Worm (Caenorhabditis elegans) whole organism, L3 larva: Measurements from ENCODE around the gene clec-227.

Experiments
- R02D3.7 ChIP-seq: fragments of 150-350 bp; optimal IDR thresholded peaks from 2 replicates; lab custom pipeline; 2014; ENCODE audit warnings: missing biosample characterization, missing genetic modification characterization
- aly-2 ChIP-seq: fragments of 150-350 bp; optimal IDR thresholded peaks from 2 replicates; lab custom pipeline; 2014; ENCODE audit warnings: missing biosample characterization, missing genetic modification characterization
- ama-1 ChIP-seq: fragments of 150-350 bp; optimal IDR thresholded peaks from 2 replicates; lab custom pipeline; 2018
- ceh-16 ChIP-seq: sonication (generic microtip); optimal IDR thresholded peaks from 2 replicates; lab custom pipeline; 2017; ENCODE audit warnings: missing biosample characterization, missing genetic modification characterization
- ceh-28 ChIP-seq: fragments of 150-350 bp; optimal IDR thresholded peaks from 2 replicates; lab custom pipeline; 2014; ENCODE audit warnings: missing biosample characterization, missing genetic modification reagents, missing genetic modification characterization
- ceh-82 ChIP-seq: fragments of 150-350 bp; optimal IDR thresholded peaks from 2 replicates; lab custom pipeline; 2014; ENCODE audit warnings: missing biosample characterization, missing genetic modification characterization
- ceh-9 ChIP-seq: sonication (generic microtip); optimal IDR thresholded peaks from 2 replicates; lab custom pipeline; 2018; ENCODE audit warnings: missing biosample characterization, missing genetic modification characterization
- daf-12 ChIP-seq: fragments of 150-350 bp; optimal IDR thresholded peaks from 2 replicates; lab custom pipeline; 2014; ENCODE audit warnings: missing biosample characterization, missing genetic modification reagents, missing genetic modification characterization
- egl-5 ChIP-seq: fragments of 150-350 bp; optimal IDR thresholded peaks from 2 replicates; lab custom pipeline; 2017; ENCODE audit warnings: missing biosample characterization, missing genetic modification reagents, missing genetic modification characterization, inconsistent platforms
- elt-1 ChIP-seq: fragments of 150-350 bp; optimal IDR thresholded peaks from 2 replicates; lab custom pipeline; 2014; ENCODE audit warnings: missing biosample characterization, missing genetic modification characterization
- elt-2 ChIP-seq: sonication (generic microtip); optimal IDR thresholded peaks from 2 replicates; lab custom pipeline; 2016; ENCODE audit warnings: missing genetic modification reagents, mild to moderate bottlenecking, missing genetic modification characterization, missing compliant biosample characterization
- elt-3 ChIP-seq, 3 experiments: fragments of 150-350 bp in 1 of 3; sonication (generic microtip) in 2 of 3; optimal IDR thresholded peaks; 2 replicates in 2 of 3; 4 replicates in 1 of 3; lab custom pipeline; 2014 to 2017; ENCODE audit warnings: missing biosample characterization in 3 of 3, missing genetic modification characterization in 3 of 3
- eor-1 ChIP-seq, 2 experiments: fragments of 150-350 bp; optimal IDR thresholded peaks; 2 replicates each; lab custom pipeline; 2014 to 2018; ENCODE audit warnings: missing biosample characterization in 2 of 2, missing genetic modification characterization in 2 of 2
- fkh-10 ChIP-seq: sonication (generic microtip); optimal IDR thresholded peaks from 2 replicates; lab custom pipeline; 2017; ENCODE audit warnings: missing biosample characterization, missing genetic modification reagents, missing genetic modification characterization
- fkh-2 ChIP-seq: fragments of 150-350 bp; optimal IDR thresholded peaks from 2 replicates; lab custom pipeline; 2014; ENCODE audit warnings: missing biosample characterization, missing genetic modification reagents, missing genetic modification characterization
- fos-1 ChIP-seq: fragments of 150-350 bp; optimal IDR thresholded peaks from 2 replicates; lab custom pipeline; 2014; ENCODE audit warnings: missing biosample characterization, missing genetic modification characterization
- hmg-11 ChIP-seq: sonication (generic microtip); optimal IDR thresholded peaks from 2 replicates; lab custom pipeline; 2016; ENCODE audit warnings: missing genetic modification characterization, missing compliant biosample characterization
- jun-1 ChIP-seq: fragments of 150-350 bp; optimal IDR thresholded peaks from 2 replicates; lab custom pipeline; 2014; ENCODE audit warnings: missing biosample characterization, missing genetic modification reagents, missing genetic modification characterization
- lin-15B ChIP-seq: fragments of 150-350 bp; optimal IDR thresholded peaks from 2 replicates; lab custom pipeline; 2014; ENCODE audit warnings: missing biosample characterization, missing genetic modification characterization
- lin-39 ChIP-seq: fragments of 150-350 bp; optimal IDR thresholded peaks from 2 replicates; lab custom pipeline; 2018; ENCODE audit warnings: missing biosample characterization, missing genetic modification reagents, missing genetic modification characterization
- lsy-12 ChIP-seq: sonication (generic microtip); optimal IDR thresholded peaks from 2 replicates; lab custom pipeline; 2016; ENCODE audit warnings: mild to moderate bottlenecking, missing genetic modification characterization, missing compliant biosample characterization
- mdl-1 ChIP-seq: fragments of 150-350 bp; optimal IDR thresholded peaks from 2 replicates; lab custom pipeline; 2014; ENCODE audit warnings: missing biosample characterization, missing genetic modification characterization
- mml-1 ChIP-seq: fragments of 150-350 bp; sonication (generic microtip); optimal IDR thresholded peaks from 3 replicates; lab custom pipeline; 2014; ENCODE audit warnings: missing biosample characterization, missing genetic modification characterization
- nfya-1 ChIP-seq: sonication (generic microtip); optimal IDR thresholded peaks from 2 replicates; lab custom pipeline; 2017; ENCODE audit warnings: missing genetic modification characterization, mild to moderate bottlenecking, missing compliant biosample characterization, antibody characterized with exemption, moderate library complexity; ENCODE audit not compliant: insufficient read depth
- nhr-11 ChIP-seq: fragments of 150-350 bp; optimal IDR thresholded peaks from 2 replicates; lab custom pipeline; 2014; ENCODE audit warnings: missing biosample characterization, missing genetic modification characterization
- nhr-12 ChIP-seq: fragments of 150-350 bp; optimal IDR thresholded peaks from 2 replicates; lab custom pipeline; 2014; ENCODE audit warnings: missing biosample characterization, missing genetic modification characterization
- nhr-23 ChIP-seq: fragments of 150-350 bp; optimal IDR thresholded peaks from 2 replicates; lab custom pipeline; 2014; ENCODE audit warnings: missing biosample characterization, missing genetic modification reagents, missing genetic modification characterization
- nhr-25 ChIP-seq: sonication (generic microtip); optimal IDR thresholded peaks from 2 replicates; lab custom pipeline; 2017; ENCODE audit warnings: missing biosample characterization, missing genetic modification characterization
- nhr-28 ChIP-seq: fragments of 150-350 bp; optimal IDR thresholded peaks from 2 replicates; lab custom pipeline; 2014; ENCODE audit warnings: missing biosample characterization, missing genetic modification characterization
- nhr-43 ChIP-seq: sonication (generic microtip); optimal IDR thresholded peaks from 2 replicates; lab custom pipeline; 2016; ENCODE audit warnings: mild to moderate bottlenecking, missing genetic modification characterization, missing compliant biosample characterization; ENCODE audit not compliant: poor library complexity, severe bottlenecking
- nhr-67 ChIP-seq: fragments of 150-350 bp; optimal IDR thresholded peaks from 2 replicates; lab custom pipeline; 2014; ENCODE audit warnings: missing biosample characterization, missing genetic modification characterization
- nhr-76 ChIP-seq: fragments of 150-350 bp; sonication (generic microtip); optimal IDR thresholded peaks from 5 replicates; lab custom pipeline; 2014; ENCODE audit warnings: missing biosample characterization, missing genetic modification characterization
- nhr-77 ChIP-seq: fragments of 150-350 bp; optimal IDR thresholded peaks from 2 replicates; lab custom pipeline; 2014; ENCODE audit warnings: missing biosample characterization, missing genetic modification characterization
- pqm-1 ChIP-seq: fragments of 150-350 bp; optimal IDR thresholded peaks from 2 replicates; lab custom pipeline; 2017; ENCODE audit warnings: missing biosample characterization, missing genetic modification characterization, inconsistent platforms
- sea-2 ChIP-seq: fragments of 150-350 bp; sonication (generic microtip); optimal IDR thresholded peaks from 4 replicates; lab custom pipeline; 2014; ENCODE audit warnings: missing biosample characterization, missing genetic modification reagents, missing genetic modification characterization
- skn-1 ChIP-seq: fragments of 150-350 bp; optimal IDR thresholded peaks from 2 replicates; lab custom pipeline; 2014; ENCODE audit warnings: missing biosample characterization, missing genetic modification characterization
- snpc-4 ChIP-seq: fragments of 150-350 bp; optimal IDR thresholded peaks from 2 replicates; lab custom pipeline; 2014; ENCODE audit warnings: missing biosample characterization, missing genetic modification characterization
- tbx-2 ChIP-seq: sonication (generic microtip); optimal IDR thresholded peaks from 2 replicates; lab custom pipeline; 2016; ENCODE audit warnings: mild to moderate bottlenecking, missing genetic modification characterization, missing compliant biosample characterization
- unc-39 ChIP-seq: sonication (generic microtip); optimal IDR thresholded peaks from 4 replicates; lab custom pipeline; 2017; ENCODE audit warnings: missing biosample characterization, missing genetic modification characterization
- zag-1 ChIP-seq: fragments of 150-350 bp; optimal IDR thresholded peaks from 2 replicates; lab custom pipeline; 2014; ENCODE audit warnings: missing biosample characterization, missing genetic modification characterization
- ztf-11 ChIP-seq: fragments of 150-350 bp; optimal IDR thresholded peaks from 2 replicates; lab custom pipeline; 2014; ENCODE audit warnings: missing biosample characterization, missing genetic modification characterization
- ztf-4 ChIP-seq: fragments of 150-350 bp; optimal IDR thresholded peaks from 2 replicates; lab custom pipeline; 2014; ENCODE audit warnings: missing biosample characterization, missing genetic modification characterization

Gene clec-227

ce11 chrV:14506713-14507675, 34.7 kb downstream of the clec-227 start:
- TF ChIP-seq nhr-25 (tag; lab: Kevin White, UChicago) (peak; percentile 70), zag-1 (no peak), fkh-10 (GFP tag; lab: Kevin White, UChicago) (no peak), pqm-1 (no peak), snpc-4 (tag; lab: Kevin White, UChicago) (no peak), lsy-12 (tag; lab: Kevin White, UChicago) (no peak), mml-1 (tag; lab: Kevin White, UChicago) (no peak), jun-1 (tag; lab: Kevin White, UChicago) (no peak), nhr-23 (tag; lab: Kevin White, UChicago) (peak; percentile 91), elt-3 (tag; optimal IDR thresholded peaks at IDR 0.05; lab: Kevin White, UChicago) (peak in 1 of 3 experiments; percentile 15), fkh-2 (no peak), ceh-16 (no peak), nfya-1 (peak; percentile 1), elt-1 (peak; percentile 100), nhr-67 (tag; lab: Kevin White, UChicago) (no peak), elt-2 (no peak), ama-1 (lab: Kevin White, UChicago) (no peak), skn-1 (no peak), ztf-4 (tag; lab: Kevin White, UChicago) (no peak), nhr-77 (no peak), unc-39 (no peak), egl-5 (peak; percentile 59), mdl-1 (no peak), daf-12 (tag; lab: Kevin White, UChicago) (no peak), nhr-28 (tag; lab: Kevin White, UChicago) (no peak), tbx-2 (tag; lab: Kevin White, UChicago) (no peak), nhr-11 (tag; lab: Kevin White, UChicago) (no peak)
- TF ChIP-seq, all 47 proteins: peak for 6

ce11 chrV:14508005-14508521, 35.7 kb downstream of the clec-227 start, which contains the start of gene R02D5.1:
R02D5.1 (plus strand) TSS chrV:14508249.
- TF ChIP-seq pqm-1 (no peak), sea-2 (GFP tag; lab: Kevin White, UChicago) (no peak), jun-1 (tag; lab: Kevin White, UChicago) (no peak), nhr-28 (tag; lab: Kevin White, UChicago) (no peak)

- TF ChIP-seq skn-1 (no peak), mml-1 (tag; lab: Kevin White, UChicago) (no peak), nhr-77 (no peak)
Measured at ce11 chrV:14508556-14508955, 36.2 kb downstream of the clec-227 start.

- TF ChIP-seq lin-39 (tag; lab: Kevin White, UChicago): peak; percentile 67
- TF ChIP-seq sea-2 (GFP tag; lab: Kevin White, UChicago): no peak
- no peak for TF ChIP-seq lsy-12 (tag; lab: Kevin White, UChicago)
- no peak for TF ChIP-seq lin-15B (tag; lab: Kevin White, UChicago)
- TF ChIP-seq nfya-1: no peak
- TF ChIP-seq hmg-11 (tag; lab: Kevin White, UChicago): no peak
- TF ChIP-seq ztf-11 (tag; lab: Kevin White, UChicago): no peak
- no peak for TF ChIP-seq nhr-11 (tag; lab: Kevin White, UChicago)
- no peak for TF ChIP-seq fos-1 (tag; lab: Kevin White, UChicago)
- no peak for TF ChIP-seq elt-3 (tag; optimal IDR thresholded peaks at IDR 0.05; lab: Kevin White, UChicago)
- no peak for TF ChIP-seq mml-1 (tag; lab: Kevin White, UChicago)
- TF ChIP-seq nhr-43 (tag; lab: Kevin White, UChicago): peak; percentile 50
- no peak for TF ChIP-seq nhr-28 (tag; lab: Kevin White, UChicago)
- TF ChIP-seq nhr-25 (tag; lab: Kevin White, UChicago): peak; percentile 89
- no peak for TF ChIP-seq unc-39
- no peak for TF ChIP-seq nhr-12 (tag; lab: Kevin White, UChicago)
- no peak for TF ChIP-seq ceh-9
- TF ChIP-seq skn-1: no peak
- no peak for TF ChIP-seq daf-12 (tag; lab: Kevin White, UChicago)
- no peak for TF ChIP-seq ceh-82 (tag; lab: Kevin White, UChicago)
- no peak for TF ChIP-seq eor-1 (tag; optimal IDR thresholded peaks at IDR 0.05; lab: Kevin White, UChicago)
- no peak for TF ChIP-seq egl-5
- no peak for TF ChIP-seq nhr-77
- TF ChIP-seq tbx-2 (tag; lab: Kevin White, UChicago): no peak
- TF ChIP-seq pqm-1: no peak
- TF ChIP-seq ceh-28 (tag; lab: Kevin White, UChicago): no peak
- no peak for TF ChIP-seq aly-2 (tag; lab: Kevin White, UChicago)
- TF ChIP-seq nhr-76 (tag; lab: Kevin White, UChicago): no peak
- TF ChIP-seq mdl-1: peak; percentile 24
- TF ChIP-seq ama-1 (lab: Kevin White, UChicago): no peak
- no peak for TF ChIP-seq R02D3.7 (tag; lab: Kevin White, UChicago)
- no peak for TF ChIP-seq jun-1 (tag; lab: Kevin White, UChicago)
- no peak for TF ChIP-seq fkh-10 (GFP tag; lab: Kevin White, UChicago)
- TF ChIP-seq nhr-67 (tag; lab: Kevin White, UChicago): no peak
- TF ChIP-seq zag-1: no peak
- no peak for TF ChIP-seq fkh-2
- no peak for TF ChIP-seq ceh-16
- TF ChIP-seq ztf-4 (tag; lab: Kevin White, UChicago): no peak
Measured at ce11 chrV:14510746-14511145, 38.4 kb downstream of the clec-227 start, which contains the start of gene R02D5.9. R02D5.9 (minus strand) TSS chrV:14511123.
